Worm (Caenorhabditis elegans) whole organism, young adult: ENCODE data around the gene srh-15.
"Not testable (repeated sequence)": the region's sequence is repeated elsewhere in the genome, so short reads cannot be mapped to it uniquely, and the experiment has no call there.

Experiments used
- F33H1.4 ChIP-seq: fragments of 200-800 bp; sonication (Bioruptor generic); IDR thresholded peaks from 2 replicates; pipeline ENCODE4 v1.3.6; 2022; ENCODE audit warnings: missing genetic modification reagents, missing genetic modification characterization, missing compliant biosample characterization
- T07F8.4 ChIP-seq: sonication (generic microtip); optimal IDR thresholded peaks from 2 replicates; lab custom pipeline; 2016; ENCODE audit warnings: mild to moderate bottlenecking, missing genetic modification characterization, moderate library complexity, missing compliant biosample characterization
- Y53F4B.3 ChIP-seq: fragments of 200-800 bp; sonication (Bioruptor generic); IDR thresholded peaks from 2 replicates; pipeline ENCODE4 v1.3.6; 2022; ENCODE audit warnings: missing genetic modification reagents, missing genetic modification characterization, missing compliant biosample characterization
- Y56A3A.18 ChIP-seq: fragments of 200-800 bp; sonication (Bioruptor generic); IDR thresholded peaks from 2 replicates; pipeline ENCODE4 v1.3.6; 2022; ENCODE audit warnings: missing genetic modification reagents, missing genetic modification characterization, missing compliant biosample characterization
- Y79H2A.3 ChIP-seq: fragments of 200-800 bp; sonication (Bioruptor generic); conservative IDR thresholded peaks from 2 replicates; pipeline ENCODE4 v1.3.6; 2022; ENCODE audit warnings: missing genetic modification reagents, missing genetic modification characterization, missing compliant biosample characterization
- bed-1 ChIP-seq: fragments of 200-800 bp; sonication (Bioruptor generic); IDR thresholded peaks from 2 replicates; pipeline ENCODE4 v1.3.6; 2022; ENCODE audit warnings: missing genetic modification reagents, missing genetic modification characterization, missing compliant biosample characterization
- lin-26 ChIP-seq: fragments of 200-800 bp; sonication (Bioruptor generic); IDR thresholded peaks from 2 replicates; pipeline ENCODE4 v1.3.6; 2022; ENCODE audit warnings: missing genetic modification reagents, missing genetic modification characterization, missing compliant biosample characterization
- madf-3 ChIP-seq: fragments of 200-800 bp; sonication (Bioruptor generic); IDR thresholded peaks from 2 replicates; pipeline ENCODE4 v1.3.6; 2022; ENCODE audit warnings: missing genetic modification reagents, missing genetic modification characterization, missing compliant biosample characterization
- mcd-1 ChIP-seq: fragments of 200-800 bp; sonication (Bioruptor generic); IDR thresholded peaks from 2 replicates; pipeline ENCODE4 v1.3.6; 2022; ENCODE audit warnings: missing genetic modification reagents, missing genetic modification characterization, missing compliant biosample characterization
- repo-1 ChIP-seq: sonication (generic microtip); optimal IDR thresholded peaks from 2 replicates; lab custom pipeline; 2017; ENCODE audit warnings: mild to moderate bottlenecking, missing genetic modification characterization, missing compliant biosample characterization
- snpc-1.1 ChIP-seq: sonication (generic microtip); optimal IDR thresholded peaks from 2 replicates; lab custom pipeline; 2017; ENCODE audit warnings: missing genetic modification characterization, mild to moderate bottlenecking, missing compliant biosample characterization, antibody characterized with exemption, moderate library complexity, missing genotype, missing genetic modification reagents; ENCODE audit not compliant: insufficient read depth
- snpc-4 ChIP-seq, 5 experiments: fragments of 150-350 bp in 1 of 5; sonication (generic microtip) in 4 of 5; optimal IDR thresholded peaks; 2 replicates each; lab custom pipeline; 2014 to 2018; ENCODE audit warnings: missing genetic modification characterization in 5 of 5, missing biosample characterization in 3 of 5, antibody characterized with exemption in 2 of 5, mild to moderate bottlenecking in 2 of 5, missing compliant biosample characterization in 2 of 5, missing genotype in 2 of 5, moderate library complexity in 2 of 5, missing genetic modification reagents in 1 of 5
- zim-3 ChIP-seq: sonication (generic microtip); optimal IDR thresholded peaks from 2 replicates; lab custom pipeline; 2017; ENCODE audit warnings: mild to moderate bottlenecking, missing genetic modification characterization, moderate library complexity, missing compliant biosample characterization

ce11 chrV:13317247-13317646 is 3.5 kb upstream of the srh-15 start:
- TF ChIP-seq zim-3 (tag; lab: Kevin White, UChicago); mcd-1; Y56A3A.18 (GFP tag; lab: Robert Waterston, UW); repo-1; bed-1; Y53F4B.3 (GFP tag; lab: Robert Waterston, UW); madf-3 (GFP tag; lab: Robert Waterston, UW); snpc-4 (GFP tag; optimal IDR thresholded peaks at IDR 0.05; lab: Kevin White, UChicago); snpc-4 (tag; optimal IDR thresholded peaks at IDR 0.05; lab: Kevin White, UChicago); T07F8.4 (tag; lab: Kevin White, UChicago); snpc-1.1 (tag; lab: Kevin White, UChicago); F33H1.4 (GFP tag; lab: Robert Waterston, UW); Y79H2A.3 (GFP tag; lab: Robert Waterston, UW); lin-26 (GFP tag; lab: Robert Waterston, UW): not testable (repeated sequence)
